Worm (Caenorhabditis elegans) whole organism, L3 larva: ENCODE results near the gene C44B12.6.

Experiments
- elt-2 ChIP-seq: sonication (generic microtip); optimal IDR thresholded peaks from 2 replicates; lab custom pipeline; 2016; ENCODE audit warnings: missing genetic modification reagents, mild to moderate bottlenecking, missing genetic modification characterization, missing compliant biosample characterization
- fkh-10 ChIP-seq: sonication (generic microtip); optimal IDR thresholded peaks from 2 replicates; lab custom pipeline; 2017; ENCODE audit warnings: missing biosample characterization, missing genetic modification reagents, missing genetic modification characterization
- fkh-2 ChIP-seq: fragments of 150-350 bp; optimal IDR thresholded peaks from 2 replicates; lab custom pipeline; 2014; ENCODE audit warnings: missing biosample characterization, missing genetic modification reagents, missing genetic modification characterization
- nhr-237 ChIP-seq: fragments of 150-350 bp; optimal IDR thresholded peaks from 2 replicates; lab custom pipeline; 2014; ENCODE audit warnings: missing biosample characterization, missing genetic modification characterization
- nhr-28 ChIP-seq: fragments of 150-350 bp; optimal IDR thresholded peaks from 2 replicates; lab custom pipeline; 2014; ENCODE audit warnings: missing biosample characterization, missing genetic modification characterization
- skn-1 ChIP-seq: fragments of 150-350 bp; optimal IDR thresholded peaks from 2 replicates; lab custom pipeline; 2014; ENCODE audit warnings: missing biosample characterization, missing genetic modification characterization
- unc-62 ChIP-seq: fragments of 150-350 bp; sonication (generic microtip); optimal IDR thresholded peaks from 4 replicates; lab custom pipeline; 2014; ENCODE audit warnings: missing biosample characterization, missing genetic modification reagents, missing genetic modification characterization
- zag-1 ChIP-seq: fragments of 150-350 bp; optimal IDR thresholded peaks from 2 replicates; lab custom pipeline; 2014; ENCODE audit warnings: missing biosample characterization, missing genetic modification characterization

DNA sequence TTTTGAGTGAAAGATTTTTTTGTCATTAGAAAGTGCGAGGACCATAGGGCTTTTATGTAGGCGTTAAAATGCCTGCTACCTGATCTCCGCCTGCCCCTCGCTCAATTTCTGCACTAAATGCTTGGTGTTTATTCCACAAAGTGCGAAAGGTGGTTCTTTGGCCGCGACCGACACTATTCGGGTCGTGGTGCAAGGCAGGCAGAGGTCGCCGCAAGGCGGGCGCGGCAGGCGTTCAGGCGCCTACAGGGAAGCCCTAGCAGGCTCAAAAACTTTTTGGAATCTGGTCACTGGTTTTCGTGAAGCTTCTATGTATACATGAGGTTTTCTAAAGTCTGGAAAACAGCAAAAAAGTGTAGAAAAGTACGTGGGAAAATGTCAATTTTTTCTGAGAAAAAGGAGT is 15.7 kb downstream of the C44B12.6 start:
- TF ChIP-seq skn-1 (tag; lab: Kevin White, UChicago) (no peak), fkh-10 (no peak), nhr-237 (tag; lab: Kevin White, UChicago) (no peak), elt-2 (tag; lab: Kevin White, UChicago) (no peak), nhr-28 (tag; lab: Kevin White, UChicago) (no peak), fkh-2 (tag; lab: Kevin White, UChicago) (no peak), zag-1 (tag; lab: Kevin White, UChicago) (no peak), unc-62 (no peak)
